Fruit fly (Drosophila melanogaster) whole organism, embryonic: ENCODE results near the gene mbc.

ENCODE experiments used
- Atf-2 ChIP-seq: fragments of 200-800 bp; sonication (Bioruptor generic); optimal IDR thresholded peaks from 2 replicates; lab custom pipeline; 2016; ENCODE audit warnings: missing biosample characterization, missing genetic modification characterization
- CG10321 ChIP-seq: fragments of 200-800 bp; sonication (Bioruptor generic); IDR thresholded peaks from 2 replicates; pipeline ENCODE4 v1.3.6; 2022; ENCODE audit warnings: missing biosample characterization, missing genetic modification characterization
- CG10431 ChIP-seq: fragments of 200-800 bp; sonication (Bioruptor generic); optimal IDR thresholded peaks from 3 replicates; lab custom pipeline; 2018; ENCODE audit warnings: missing biosample characterization, mild to moderate bottlenecking, missing genetic modification characterization
- CG10654 ChIP-seq: fragments of 200-800 bp; sonication (Bioruptor generic); optimal IDR thresholded peaks from 2 replicates; lab custom pipeline; 2016; ENCODE audit warnings: missing biosample characterization, missing genetic modification characterization
- CG11456 ChIP-seq: fragments of 200-800 bp; sonication (Bioruptor generic); IDR thresholded peaks from 3 replicates; pipeline ENCODE4 v1.3.6; 2022; ENCODE audit warnings: missing biosample characterization, missing genetic modification characterization
- CG12104 ChIP-seq: fragments of 200-800 bp; sonication (Bioruptor generic); optimal IDR thresholded peaks from 3 replicates; lab custom pipeline; 2016; ENCODE audit warnings: missing biosample characterization, missing genetic modification characterization
- CG14014 ChIP-seq: fragments of 200-800 bp; sonication (Bioruptor generic); IDR thresholded peaks from 2 replicates; pipeline ENCODE4 v1.3.6; 2022; ENCODE audit warnings: missing biosample characterization, missing genetic modification characterization
- CG14667 ChIP-seq: fragments of 200-800 bp; sonication (Bioruptor generic); IDR thresholded peaks from 2 replicates; pipeline ENCODE4 v1.3.6; 2022; ENCODE audit warnings: missing biosample characterization, missing genetic modification characterization
- CG15696 ChIP-seq: fragments of 200-800 bp; sonication (Bioruptor generic); optimal IDR thresholded peaks from 2 replicates; lab custom pipeline; 2019; ENCODE audit warnings: missing biosample characterization, mild to moderate bottlenecking, missing genetic modification characterization, moderate library complexity
- CG17385 ChIP-seq: fragments of 200-800 bp; sonication (Bioruptor generic); optimal IDR thresholded peaks from 3 replicates; lab custom pipeline; 2018; ENCODE audit warnings: missing biosample characterization, mild to moderate bottlenecking, missing genetic modification characterization
- CG31224 ChIP-seq: fragments of 200-800 bp; sonication (Bioruptor generic); IDR thresholded peaks from 2 replicates; pipeline ENCODE4 v1.3.6; 2022; ENCODE audit warnings: missing biosample characterization, missing genetic modification characterization
- CG32767 ChIP-seq: fragments of 200-800 bp; sonication (Bioruptor generic); IDR thresholded peaks from 2 replicates; pipeline ENCODE4 v1.3.6; 2022; ENCODE audit warnings: missing biosample characterization, missing genetic modification characterization
- CG3281 ChIP-seq: fragments of 200-800 bp; sonication (Bioruptor generic); optimal IDR thresholded peaks from 3 replicates; lab custom pipeline; 2017; ENCODE audit warnings: missing biosample characterization, mild to moderate bottlenecking, missing genetic modification characterization
- CG3726 ChIP-seq: fragments of 200-800 bp; sonication (Bioruptor generic); IDR thresholded peaks from 3 replicates; pipeline ENCODE4, ENCODE4 v1.3.6; 2022; ENCODE audit warnings: missing biosample characterization, missing genetic modification characterization
- CG5180 ChIP-seq: fragments of 200-800 bp; sonication (Bioruptor generic); optimal IDR thresholded peaks from 3 replicates; lab custom pipeline; 2017; ENCODE audit warnings: missing biosample characterization, missing genetic modification characterization, mild to moderate bottlenecking, moderate library complexity, missing genetic modification reagents
- CG5953 ChIP-seq: fragments of 200-800 bp; sonication (Bioruptor generic); IDR thresholded peaks from 2 replicates; pipeline ENCODE4 v1.3.6; 2022; ENCODE audit warnings: missing biosample characterization, missing genetic modification characterization
- CG7963 ChIP-seq: fragments of 200-800 bp; sonication (Bioruptor generic); IDR thresholded peaks from 3 replicates; pipeline ENCODE4 v1.3.6; 2022; ENCODE audit warnings: missing biosample characterization, missing genetic modification characterization; ENCODE audit not compliant: partially characterized antibody
- CG8765 ChIP-seq: fragments of 200-800 bp; sonication (Bioruptor generic); IDR thresholded peaks from 2 replicates; pipeline ENCODE4 v1.3.6; 2022; ENCODE audit warnings: missing biosample characterization, missing genetic modification characterization
- Camta ChIP-seq: fragments of 200-800 bp; sonication (Bioruptor generic); optimal IDR thresholded peaks from 2 replicates; lab custom pipeline; 2016; ENCODE audit warnings: missing biosample characterization, missing genetic modification characterization
- CoRest ChIP-seq: fragments of 200-800 bp; sonication (Bioruptor generic); optimal IDR thresholded peaks from 3 replicates; lab custom pipeline; 2018; ENCODE audit warnings: missing biosample characterization, mild to moderate bottlenecking, missing genetic modification characterization, moderate library complexity
- D19A ChIP-seq: fragments of 200-800 bp; optimal IDR thresholded peaks from 3 replicates; lab custom pipeline; 2019; ENCODE audit warnings: missing biosample characterization, mild to moderate bottlenecking, missing genetic modification characterization, moderate library complexity
- Deaf1 ChIP-seq: fragments of 200-800 bp; optimal IDR thresholded peaks from 3 replicates; lab custom pipeline; 2019; ENCODE audit warnings: missing biosample characterization, mild to moderate bottlenecking, missing genetic modification characterization, moderate library complexity
- Dref ChIP-seq: fragments of 200-800 bp; sonication (Bioruptor generic); IDR thresholded peaks from 2 replicates; pipeline ENCODE4 v1.3.6; 2022; ENCODE audit warnings: missing biosample characterization, missing genetic modification characterization
- E2f2 ChIP-seq: fragments of 200-800 bp; sonication (Bioruptor generic); IDR thresholded peaks from 2 replicates; pipeline ENCODE4 v1.3.6; 2022; ENCODE audit warnings: missing biosample characterization, missing genetic modification characterization
- Elba2 ChIP-seq: fragments of 200-800 bp; sonication (Bioruptor generic); optimal IDR thresholded peaks from 3 replicates; lab custom pipeline; 2016; ENCODE audit warnings: missing biosample characterization, missing genetic modification characterization
- Fer2 ChIP-seq: fragments of 200-800 bp; sonication (Bioruptor generic); optimal IDR thresholded peaks from 2 replicates; lab custom pipeline; 2018; ENCODE audit warnings: missing biosample characterization, mild to moderate bottlenecking, missing genetic modification characterization, moderate library complexity
- Hmr ChIP-seq: fragments of 200-800 bp; sonication (Bioruptor generic); optimal IDR thresholded peaks from 3 replicates; lab custom pipeline; 2017; ENCODE audit warnings: mild to moderate bottlenecking, missing biosample characterization, missing genetic modification reagents, missing genetic modification characterization
- Hr51 ChIP-seq, 2 experiments: fragments of 200-800 bp; sonication (Bioruptor generic); optimal IDR thresholded peaks; 2 replicates in 1 of 2; 3 replicates in 1 of 2; lab custom pipeline; 2016 to 2018; ENCODE audit warnings: missing biosample characterization in 2 of 2, missing genetic modification characterization in 2 of 2, mild to moderate bottlenecking in 1 of 2, moderate library complexity in 1 of 2
- Hsf ChIP-seq: fragments of 200-800 bp; sonication (Bioruptor generic); optimal IDR thresholded peaks from 3 replicates; lab custom pipeline; 2016; ENCODE audit warnings: missing biosample characterization, missing genetic modification characterization
- Max ChIP-seq: fragments of 200-800 bp; sonication (Bioruptor generic); optimal IDR thresholded peaks from 2 replicates; lab custom pipeline; 2016; ENCODE audit warnings: missing biosample characterization, mild to moderate bottlenecking, missing genetic modification characterization
- Nf-YC ChIP-seq: fragments of 200-800 bp; optimal IDR thresholded peaks from 3 replicates; lab custom pipeline; 2019; ENCODE audit warnings: missing biosample characterization, mild to moderate bottlenecking, missing genetic modification characterization, moderate library complexity
- PHDP ChIP-seq: fragments of 200-800 bp; sonication (Bioruptor generic); optimal IDR thresholded peaks from 3 replicates; lab custom pipeline; 2018; ENCODE audit warnings: missing biosample characterization, mild to moderate bottlenecking, missing genetic modification characterization, moderate library complexity
- Scr ChIP-seq: fragments of 200-800 bp; sonication (Bioruptor generic); IDR thresholded peaks from 2 replicates; pipeline ENCODE4 v1.3.6; 2022; ENCODE audit warnings: missing biosample characterization, missing genetic modification characterization; ENCODE audit not compliant: partially characterized antibody
- Sox100B ChIP-seq: fragments of 200-800 bp; sonication (Bioruptor generic); optimal IDR thresholded peaks from 3 replicates; lab custom pipeline; 2018; ENCODE audit warnings: missing biosample characterization, mild to moderate bottlenecking, missing genetic modification characterization
- TFAM ChIP-seq: fragments of 200-800 bp; sonication (Bioruptor generic); optimal IDR thresholded peaks from 2 replicates; lab custom pipeline; 2017; ENCODE audit warnings: missing biosample characterization, missing genetic modification characterization, inconsistent platforms
- amos ChIP-seq: fragments of 200-800 bp; sonication (Bioruptor generic); IDR thresholded peaks from 2 replicates; pipeline ENCODE4 v1.3.6; 2022; ENCODE audit warnings: missing biosample characterization, missing genetic modification characterization; ENCODE audit not compliant: partially characterized antibody
- br ChIP-seq: fragments of >200 bp; optimal IDR thresholded peaks from 2 replicates; lab custom pipeline; 2017
- ems ChIP-seq: fragments of 200-800 bp; sonication (Bioruptor generic); optimal IDR thresholded peaks from 3 replicates; lab custom pipeline; 2016; ENCODE audit warnings: missing biosample characterization, missing genetic modification characterization
- esg ChIP-seq: fragments of 200-800 bp; sonication (Bioruptor generic); conservative IDR thresholded peaks from 2 replicates; pipeline ENCODE4 v1.3.6; 2022; ENCODE audit warnings: missing biosample characterization, missing genetic modification characterization
- ewg ChIP-seq: fragments of 200-800 bp; sonication (Bioruptor generic); optimal IDR thresholded peaks from 3 replicates; lab custom pipeline; 2017; ENCODE audit warnings: mild to moderate bottlenecking, missing biosample characterization, missing genetic modification reagents, missing genetic modification characterization
- fu2 ChIP-seq: fragments of 200-800 bp; sonication (Bioruptor generic); optimal IDR thresholded peaks from 2 replicates; lab custom pipeline; 2016; ENCODE audit warnings: missing biosample characterization, missing genetic modification characterization
- grn ChIP-seq: fragments of 200-800 bp; sonication (Bioruptor generic); optimal IDR thresholded peaks from 3 replicates; lab custom pipeline; 2017; ENCODE audit warnings: missing biosample characterization, missing genetic modification characterization
- gro ChIP-seq: fragments of 200-800 bp; sonication (Bioruptor generic); optimal IDR thresholded peaks from 2 replicates; lab custom pipeline; 2016; ENCODE audit warnings: missing biosample characterization, missing genetic modification characterization
- insv ChIP-seq, 2 experiments: fragments of 200-800 bp; sonication (Bioruptor generic); optimal IDR thresholded peaks; 3 replicates each; lab custom pipeline; 2016 to 2018; ENCODE audit warnings: missing biosample characterization in 2 of 2, missing genetic modification characterization in 2 of 2
- maf-S ChIP-seq: fragments of 200-800 bp; sonication (Bioruptor generic); optimal IDR thresholded peaks from 2 replicates; lab custom pipeline; 2016; ENCODE audit warnings: missing biosample characterization, missing genetic modification characterization
- odd ChIP-seq: fragments of 200-800 bp; sonication (Bioruptor generic); optimal IDR thresholded peaks from 2 replicates; lab custom pipeline; 2017; ENCODE audit warnings: missing biosample characterization, mild to moderate bottlenecking, missing genetic modification characterization
- psq ChIP-seq: fragments of 200-800 bp; sonication (Bioruptor generic); optimal IDR thresholded peaks from 2 replicates; lab custom pipeline; 2017; ENCODE audit warnings: missing biosample characterization, missing genetic modification characterization
- sc ChIP-seq, 3 experiments: fragments of >200 bp in 2 of 3; fragments of 200-800 bp in 1 of 3; sonication (Bioruptor generic) in 1 of 3; optimal IDR thresholded peaks; 2 replicates in 2 of 3; 3 replicates in 1 of 3; lab custom pipeline; 2017; ENCODE audit warnings: mild to moderate bottlenecking in 1 of 3, missing biosample characterization in 1 of 3, missing genetic modification characterization in 1 of 3, missing genetic modification reagents in 1 of 3
- tap ChIP-seq: fragments of 200-800 bp; optimal IDR thresholded peaks from 3 replicates; lab custom pipeline; 2019; ENCODE audit warnings: missing biosample characterization, mild to moderate bottlenecking, missing genetic modification characterization, moderate library complexity
- twi ChIP-seq: fragments of 200-800 bp; optimal IDR thresholded peaks from 2 replicates; lab custom pipeline; 2019; ENCODE audit warnings: missing biosample characterization, mild to moderate bottlenecking, missing genetic modification characterization, moderate library complexity
- usp ChIP-seq: fragments of >200 bp; optimal IDR thresholded peaks from 2 replicates; lab custom pipeline; 2017; ENCODE audit warnings: missing biosample characterization, missing genetic modification characterization

The mbc gene

dm6 chr3R:23820290-23820689, 38.7 kb downstream of the mbc start (continued):
- TF ChIP-seq CG32767, result no peak
- TF ChIP-seq CG10431 (GFP tag; lab: Kevin White, UChicago), result no peak
- TF ChIP-seq br (lab: Kevin White, UChicago), result no peak
- no peak for TF ChIP-seq tap (tag; lab: Kevin White, UChicago)
- no peak for TF ChIP-seq CG14014 (GFP tag; lab: Robert Waterston, UW)
- TF ChIP-seq CG31224 (GFP tag; lab: Robert Waterston, UW), result no peak
- TF ChIP-seq sc (optimal IDR thresholded peaks at IDR 0.05; lab: Kevin White, UChicago), result no peak
- TF ChIP-seq sc (GFP tag; optimal IDR thresholded peaks at IDR 0.05; lab: Kevin White, UChicago), result no peak
- TF ChIP-seq CG10654, result peak; percentile 21
- TF ChIP-seq CG3726 (GFP tag; lab: Robert Waterston, UW), result no peak
- TF ChIP-seq CG17385 (GFP tag; lab: Kevin White, UChicago), result no peak
- TF ChIP-seq Fer2 (tag; lab: Kevin White, UChicago), result no peak
- TF ChIP-seq Sox100B (GFP tag; lab: Kevin White, UChicago), result no peak
- peak; percentile 37 for TF ChIP-seq Hsf
- TF ChIP-seq D19A (tag; lab: Kevin White, UChicago), result peak; percentile 12
- TF ChIP-seq E2f2, result peak; percentile 82
- peak; percentile 56; the same call in 1 of the 3 replicates for TF ChIP-seq CG11456 (GFP tag; lab: Robert Waterston, UW)
- no peak for TF ChIP-seq CG10321 (GFP tag; lab: Robert Waterston, UW)
- TF ChIP-seq esg (GFP tag; lab: Robert Waterston, UW), result no peak
- no peak for TF ChIP-seq Camta
- no peak for TF ChIP-seq psq (GFP tag; lab: Kevin White, UChicago)
- TF ChIP-seq amos (GFP tag; lab: Robert Waterston, UW), result no peak
- no peak for TF ChIP-seq grn (GFP tag; lab: Kevin White, UChicago)
- TF ChIP-seq Elba2 (GFP tag; lab: Kevin White, UChicago), result no peak
- TF ChIP-seq Dref (GFP tag; lab: Robert Waterston, UW), result peak; percentile 29; the same call in 1 of the 2 replicates
- TF ChIP-seq CoRest (tag; lab: Kevin White, UChicago), result peak; percentile 75
- peak; percentile 5 for TF ChIP-seq Deaf1
- no peak for TF ChIP-seq CG12104 (GFP tag; lab: Kevin White, UChicago)
- no peak for TF ChIP-seq Atf-2 (GFP tag; lab: Kevin White, UChicago)
- TF ChIP-seq maf-S (GFP tag; lab: Kevin White, UChicago), result no peak
- no peak for TF ChIP-seq CG5953
- TF ChIP-seq PHDP (tag; lab: Kevin White, UChicago), result peak; percentile 16
- TF ChIP-seq TFAM (GFP tag; lab: Kevin White, UChicago), result no peak
- no peak for TF ChIP-seq CG8765 (GFP tag; lab: Robert Waterston, UW)
- peak; percentile 60 for TF ChIP-seq ewg (GFP tag; lab: Kevin White, UChicago)
- peak; percentile 31; the same call in 1 of the 2 replicates for TF ChIP-seq Scr
- no peak for TF ChIP-seq ems
- no peak for TF ChIP-seq Max
- no peak for TF ChIP-seq CG15696 (tag; lab: Kevin White, UChicago)
- TF ChIP-seq gro (GFP tag; lab: Kevin White, UChicago), result no peak
- TF ChIP-seq odd (GFP tag; lab: Kevin White, UChicago), result no peak
- TF ChIP-seq Hmr (GFP tag; lab: Kevin White, UChicago), result peak; percentile 77
- TF ChIP-seq twi (tag; lab: Kevin White, UChicago), result no peak
- TF ChIP-seq CG7963 (GFP tag; lab: Robert Waterston, UW), result 0 out of 3 replicates have a peak, but pooled peaks have one; percentile 21
- no peak for TF ChIP-seq CG3281
- no peak for TF ChIP-seq insv (GFP tag; optimal IDR thresholded peaks at IDR 0.05; lab: Kevin White, UChicago)
- no peak for TF ChIP-seq fu2 (GFP tag; lab: Kevin White, UChicago)
- TF ChIP-seq usp, result no peak
- no peak for TF ChIP-seq CG14667 (GFP tag; lab: Robert Waterston, UW)
- no peak for TF ChIP-seq CG5180 (GFP tag; lab: Kevin White, UChicago)
- peak in 1 of 2 experiments; percentile 21 for TF ChIP-seq Hr51 (GFP tag; optimal IDR thresholded peaks at IDR 0.05; lab: Kevin White, UChicago)
- TF ChIP-seq Nf-YC (tag; lab: Kevin White, UChicago), result peak; percentile 12
